Worm (Caenorhabditis elegans) whole organism, dauer: Measurements from ENCODE around the gene F13H10.8.
"Not testable (repeated sequence)": the region's sequence is repeated elsewhere in the genome, so short reads cannot be mapped to it uniquely, and the experiment has no call there.

Experiments
- unc-62 ChIP-seq: sonication (generic microtip); optimal IDR thresholded peaks from 2 replicates; lab custom pipeline; 2017; ENCODE audit warnings: missing biosample characterization, missing genetic modification reagents, missing genetic modification characterization

Gene F13H10.8

DNA sequence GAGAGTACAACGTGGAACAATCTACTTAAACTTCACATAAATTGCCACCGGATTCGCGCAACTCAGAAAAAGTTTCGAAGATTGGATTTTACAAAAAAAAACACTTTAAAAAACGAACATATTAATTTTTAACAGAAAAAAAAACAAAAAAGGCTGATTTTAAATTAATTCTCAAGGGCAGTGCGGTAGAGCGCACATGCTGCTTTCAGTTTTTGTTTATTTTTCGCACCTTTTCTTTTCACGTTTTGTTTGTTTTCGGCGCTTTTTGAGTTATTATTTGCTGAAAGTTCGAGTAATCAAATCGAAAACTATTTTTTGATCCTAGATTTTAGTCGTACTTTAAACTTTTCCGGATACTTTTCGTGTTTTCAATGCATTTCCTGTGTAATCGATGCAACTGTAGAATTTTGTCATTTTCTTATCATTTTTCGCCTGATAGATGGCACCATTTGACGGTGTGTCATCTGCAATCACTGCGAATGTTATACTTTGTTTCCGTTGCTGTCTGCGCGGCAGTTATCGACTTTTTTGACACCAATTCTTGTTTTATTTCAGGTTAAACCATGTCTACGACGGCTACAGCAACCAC is at the start of gene F13H10.8:
Gene F13H10.8, plus strand, starts transcription at position 556 of the 589 bp plus-strand sequence.
- TF ChIP-seq unc-62 (GFP tag; lab: Kevin White, UChicago) = no peak

DNA sequence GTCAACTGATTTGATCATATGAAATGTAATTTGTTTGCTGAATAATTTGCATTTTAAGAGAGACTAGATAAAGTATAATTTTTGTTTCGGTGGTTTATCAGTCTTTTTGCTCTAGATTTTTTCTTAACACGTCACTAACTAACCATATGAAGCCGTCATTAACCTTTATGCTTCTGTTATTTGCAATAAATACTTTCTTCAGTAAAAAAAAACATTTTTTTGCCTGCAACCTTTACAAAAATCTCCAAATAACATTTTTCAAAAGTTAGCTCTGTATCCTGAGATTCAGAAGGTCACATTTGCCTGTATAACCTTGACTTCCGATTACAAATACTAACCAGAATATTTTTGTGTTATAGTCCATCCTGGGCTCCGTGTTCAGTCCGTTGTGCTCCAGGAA is 49.5 kb upstream of the F13H10.8 start:
- no peak for TF ChIP-seq unc-62 (GFP tag; lab: Kevin White, UChicago)

DNA sequence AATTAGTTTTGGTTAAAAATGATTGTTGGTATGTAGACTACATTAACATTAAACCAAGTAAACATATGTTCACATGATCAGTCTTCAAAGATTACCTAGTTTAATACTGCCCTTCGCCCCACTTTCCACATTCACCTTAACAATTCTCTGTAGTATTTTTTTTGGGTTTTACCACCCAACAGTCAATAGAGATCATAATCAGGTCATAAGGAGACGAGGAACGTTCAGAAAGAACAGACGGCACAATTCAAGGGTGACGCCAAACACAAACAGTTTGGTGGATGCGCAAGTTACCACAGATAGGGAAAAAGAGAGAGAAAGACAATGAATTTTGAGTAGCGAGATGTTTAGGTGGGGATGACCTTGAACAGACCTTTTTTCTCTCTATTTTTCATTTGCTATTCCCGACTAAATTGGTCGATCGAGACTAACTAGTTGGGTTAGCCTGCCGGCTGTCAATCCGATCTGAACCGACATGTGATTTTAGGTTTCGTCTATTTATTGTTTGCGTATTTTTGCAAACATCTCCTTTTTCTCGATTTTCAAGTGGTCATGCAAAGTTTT is 48.6 kb upstream of the F13H10.8 start:
- TF ChIP-seq unc-62 (GFP tag; lab: Kevin White, UChicago) = no peak

DNA sequence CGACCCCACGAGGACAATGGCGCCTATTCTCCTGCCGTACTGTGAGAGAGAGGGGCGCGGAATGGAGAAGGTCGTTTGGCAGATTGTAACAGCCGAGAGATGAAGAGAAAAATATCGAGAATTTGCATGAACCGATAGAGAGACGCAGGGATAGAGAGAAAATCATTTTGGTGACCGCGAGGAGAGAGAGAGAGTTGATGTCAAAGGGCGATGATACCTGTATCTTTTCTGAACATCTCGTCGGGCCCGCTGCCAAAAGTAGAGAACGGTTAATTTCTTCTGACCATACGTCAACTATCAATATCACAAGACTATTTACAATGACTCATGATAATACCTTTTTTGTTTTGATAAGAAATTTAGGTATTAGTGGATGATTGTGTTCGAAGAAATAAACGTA is 44.3 kb upstream of the F13H10.8 start:
- TF ChIP-seq unc-62 (GFP tag; lab: Kevin White, UChicago) = no peak

DNA sequence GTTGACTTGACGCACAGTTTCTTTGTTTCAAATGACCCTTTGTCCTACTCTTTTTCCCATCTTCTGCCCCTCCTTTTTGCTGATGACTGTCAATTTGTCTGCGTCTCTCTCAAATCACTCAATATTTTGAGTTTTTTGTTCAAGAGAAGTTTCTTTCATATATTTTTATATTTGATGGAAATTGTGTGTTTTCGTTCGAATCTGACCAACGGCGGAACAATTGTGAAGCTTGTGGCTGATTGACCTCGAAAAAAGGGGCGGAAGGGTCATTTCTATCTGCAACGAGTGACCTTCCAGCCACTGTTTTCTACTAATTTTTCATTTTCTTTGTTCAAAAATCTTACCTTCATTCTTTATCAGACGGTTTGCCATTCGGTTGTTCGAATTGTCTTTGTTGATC is 41.7 kb upstream of the F13H10.8 start:
- no peak for TF ChIP-seq unc-62 (GFP tag; lab: Kevin White, UChicago)

DNA sequence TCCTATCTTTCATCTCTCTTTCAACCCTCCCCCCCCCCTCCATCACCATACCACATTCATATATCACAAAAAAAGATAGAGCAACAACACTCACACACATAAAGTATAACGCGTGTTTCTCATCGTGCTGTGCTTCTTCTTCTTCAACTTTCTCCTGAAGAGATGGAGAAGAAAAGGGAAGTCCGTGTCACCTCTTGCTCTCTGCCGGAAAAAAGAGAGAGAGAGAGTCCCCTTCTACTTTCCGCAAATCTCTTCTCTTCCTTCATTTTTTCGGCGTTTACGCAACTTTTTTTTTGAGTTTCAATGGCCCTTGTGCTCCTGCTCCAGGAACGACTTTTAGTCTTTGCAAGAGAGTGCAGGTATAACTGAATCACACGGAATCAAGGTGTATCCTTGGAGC is 40.6 kb upstream of the F13H10.8 start:
- TF ChIP-seq unc-62 (GFP tag; lab: Kevin White, UChicago) = no peak

DNA sequence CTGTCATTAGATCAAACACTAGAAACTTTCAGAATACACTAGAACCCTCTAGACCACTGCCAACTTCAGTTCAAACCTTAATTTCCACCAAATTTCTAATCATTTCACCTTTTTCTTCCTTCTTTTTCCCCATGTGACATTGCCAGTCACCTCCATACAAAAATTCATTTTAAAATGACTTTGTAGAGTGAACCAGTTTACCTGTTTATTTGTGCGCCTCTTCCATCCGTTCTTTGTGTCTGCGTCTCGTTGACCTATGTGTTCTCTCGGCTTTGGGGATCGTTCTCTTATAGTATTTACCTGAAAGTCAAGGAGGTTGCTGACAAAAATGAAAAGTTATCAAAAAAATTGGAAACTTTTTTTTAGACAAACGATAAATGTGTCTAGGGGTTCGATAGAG is 39.7 kb upstream of the F13H10.8 start:
- no peak for TF ChIP-seq unc-62 (GFP tag; lab: Kevin White, UChicago)

DNA sequence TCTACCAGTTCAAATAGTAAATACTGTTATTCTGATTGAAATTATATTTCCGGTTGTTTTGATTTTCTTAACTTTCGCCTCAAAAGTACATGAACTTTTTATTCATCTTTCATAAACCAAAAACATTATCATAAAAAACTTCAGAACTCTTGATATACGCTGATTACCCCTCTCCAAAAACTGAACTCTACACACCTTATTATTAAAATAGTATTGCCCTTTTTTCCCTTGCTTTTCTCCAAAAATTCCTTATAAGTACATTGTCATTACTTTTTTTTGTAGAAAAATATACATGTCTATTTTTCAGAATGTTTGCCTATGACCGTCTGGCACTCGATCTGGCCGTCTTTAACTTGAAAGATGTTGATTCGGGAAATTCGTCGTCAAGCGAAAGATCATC is 38.6 kb upstream of the F13H10.8 start, which contains the start of gene Y43E12A.2:
Gene Y43E12A.2, plus strand, starts transcription at position 301 of the 400 bp plus-strand sequence.
- TF ChIP-seq unc-62 (GFP tag; lab: Kevin White, UChicago) = no peak

DNA sequence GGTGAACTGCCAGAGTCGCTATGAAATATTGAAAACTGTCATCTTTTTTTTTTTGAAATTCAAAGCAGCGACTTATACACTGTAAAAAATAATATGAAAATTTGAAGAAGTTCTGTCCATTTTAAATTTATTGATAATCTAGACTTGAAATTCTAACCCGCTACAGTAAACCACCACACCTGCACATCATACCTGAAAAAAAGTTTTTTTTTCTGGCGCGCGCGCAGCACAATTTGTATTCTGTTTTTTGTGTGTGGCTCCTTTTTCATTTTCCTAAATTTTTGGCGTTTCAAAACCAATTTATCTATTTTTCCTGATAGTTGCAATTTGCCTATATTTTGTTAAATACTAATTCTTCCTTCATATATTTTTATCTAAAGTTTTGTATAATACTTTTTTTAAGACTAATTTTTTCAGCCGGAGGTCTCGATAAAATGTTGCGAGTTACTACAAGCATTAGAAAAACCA is 34.7 kb upstream of the F13H10.8 start, which contains the start of gene cyb-2.1:
Gene cyb-2.1, plus strand, starts transcription at position 418 of the 468 bp plus-strand sequence.
- TF ChIP-seq unc-62 (GFP tag; lab: Kevin White, UChicago) = no peak

DNA sequence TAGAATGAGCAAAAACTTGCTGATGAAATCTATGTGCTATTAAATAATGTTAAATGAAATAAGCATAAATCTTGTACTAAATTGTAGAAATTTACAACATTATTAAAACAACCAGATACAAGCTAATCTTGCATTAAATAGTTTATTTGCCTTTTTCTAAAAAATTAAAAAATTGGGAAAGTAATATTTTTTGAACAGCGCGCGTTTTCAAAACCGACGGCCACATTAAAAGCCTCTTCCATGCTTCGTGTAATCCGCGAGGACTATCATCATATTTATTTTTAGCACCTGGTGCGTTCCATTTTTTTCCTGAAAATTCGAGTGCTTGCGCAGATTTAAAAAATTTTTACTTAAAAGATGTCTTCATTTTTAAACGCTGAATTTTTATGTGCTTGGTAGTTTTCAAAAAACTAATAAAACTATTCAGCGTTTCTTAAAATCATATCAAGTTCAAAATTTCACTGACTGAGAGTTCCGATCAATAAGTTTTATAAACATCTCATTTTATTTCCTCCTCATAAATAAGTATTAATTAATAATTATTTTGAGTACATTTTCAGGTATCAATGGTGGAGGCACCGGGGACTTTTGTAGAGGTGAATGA is 32.9 kb upstream of the F13H10.8 start, which contains the start of gene Y43E12A.3:
Gene Y43E12A.3, plus strand, starts transcription at position 554 of the 604 bp plus-strand sequence.
- TF ChIP-seq unc-62 (GFP tag; lab: Kevin White, UChicago) = not testable (repeated sequence)

DNA sequence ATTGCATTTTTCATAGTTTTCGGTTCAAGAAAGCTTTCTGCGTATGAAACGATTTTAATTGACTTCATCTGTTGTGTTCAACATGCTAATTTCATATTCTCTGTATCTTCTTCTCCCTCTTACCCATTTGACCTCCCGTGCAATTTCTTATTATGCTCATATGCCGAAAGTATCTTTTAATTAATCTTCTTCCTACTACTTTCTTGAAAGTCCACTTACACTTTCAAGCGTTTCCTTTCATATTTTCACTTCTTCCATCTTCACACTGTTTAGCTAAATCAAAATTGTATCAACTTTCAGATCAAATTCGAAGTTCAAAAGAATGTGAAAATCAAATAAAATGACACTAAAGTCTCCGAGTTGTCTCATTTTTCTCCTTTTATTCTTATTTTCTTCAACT is 29.6 kb upstream of the F13H10.8 start, which contains the start of gene F13H10.5:
Gene F13H10.5, plus strand, starts transcription at position 301 of the 400 bp plus-strand sequence.
- TF ChIP-seq unc-62 (GFP tag; lab: Kevin White, UChicago) = no peak

DNA sequence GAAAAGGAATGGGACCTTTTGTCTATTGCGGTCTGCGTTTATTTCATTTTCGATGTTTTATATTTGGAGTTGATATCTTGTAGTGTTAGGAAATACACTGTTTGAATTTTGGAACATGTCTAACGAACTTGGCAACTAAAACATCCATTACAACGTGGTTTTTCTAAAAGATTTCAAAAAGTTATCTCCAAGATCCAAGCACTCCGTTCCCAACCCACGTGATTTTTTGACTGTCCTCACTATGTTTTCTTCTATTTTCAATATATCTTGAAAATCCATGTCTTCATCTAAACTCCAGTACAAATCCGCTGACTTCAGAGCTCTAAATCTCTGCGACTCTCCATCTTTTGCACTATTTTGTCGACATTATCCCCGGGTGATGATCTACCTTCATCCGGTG is 18.7 kb upstream of the F13H10.8 start, which contains the start of gene F13H10.9:
Gene F13H10.9, plus strand, starts transcription at position 301 of the 400 bp plus-strand sequence.
- TF ChIP-seq unc-62 (GFP tag; lab: Kevin White, UChicago) = no peak

DNA sequence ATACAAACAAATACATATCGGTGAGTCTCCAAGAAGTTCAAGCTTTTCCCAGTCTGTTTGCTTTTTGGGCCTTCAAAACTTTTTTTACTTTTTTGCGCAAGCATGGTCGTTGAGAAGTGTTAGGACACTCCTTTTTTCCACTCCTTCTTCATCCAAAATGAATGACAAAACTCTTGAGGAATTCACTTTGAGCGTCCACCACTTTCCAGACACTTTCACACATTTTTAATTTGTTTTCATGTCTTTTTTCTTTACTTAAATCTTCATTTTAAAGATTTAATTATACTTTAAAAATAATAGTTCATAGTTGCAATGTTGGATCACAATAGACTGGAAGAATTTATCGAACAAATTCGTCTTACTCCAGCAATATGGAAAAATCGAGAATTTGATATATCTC is 16.0 kb upstream of the F13H10.8 start, which contains the start of gene F13H10.1:
Gene F13H10.1, plus strand, starts transcription at position 301 of the 400 bp plus-strand sequence.
- no peak for TF ChIP-seq unc-62 (GFP tag; lab: Kevin White, UChicago)

DNA sequence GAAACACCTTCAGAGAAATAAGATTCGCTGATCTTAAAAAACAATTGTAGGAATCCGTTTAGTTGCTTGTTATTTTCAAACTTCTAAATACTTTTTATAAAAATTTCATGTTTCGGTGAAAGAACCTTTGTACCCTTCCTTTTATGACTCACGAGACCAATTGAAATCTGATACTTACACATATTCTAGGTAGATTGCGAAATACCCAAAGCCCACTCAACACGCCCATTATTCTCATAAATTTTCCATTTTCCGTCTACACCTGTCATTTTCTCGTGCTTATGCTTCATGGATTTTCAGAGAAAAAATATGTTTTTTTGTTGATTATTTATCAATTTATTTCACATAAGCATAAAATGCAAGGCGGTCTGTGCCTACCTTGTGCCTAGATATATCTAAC is 13.9 kb upstream of the F13H10.8 start:
- no peak for TF ChIP-seq unc-62 (GFP tag; lab: Kevin White, UChicago)

DNA sequence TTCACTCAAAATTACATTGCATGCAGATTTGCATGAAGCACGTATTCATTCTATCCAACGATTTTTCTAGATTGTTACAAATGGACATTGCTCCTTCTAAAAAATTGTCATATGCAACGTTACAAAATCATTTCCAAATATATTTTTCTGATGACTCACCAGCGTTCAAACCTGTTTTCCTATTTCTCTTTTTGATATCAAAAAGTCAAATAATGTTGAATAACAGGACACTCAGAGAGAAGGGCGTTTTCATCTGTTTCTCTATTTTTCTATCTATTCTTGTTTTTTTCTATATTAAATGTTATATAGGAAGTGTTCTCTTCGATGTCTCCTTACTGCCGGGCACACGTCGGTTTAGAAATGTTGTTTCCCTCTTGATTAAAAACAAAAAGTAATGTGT is 13.4 kb upstream of the F13H10.8 start:
- no peak for TF ChIP-seq unc-62 (GFP tag; lab: Kevin White, UChicago)

DNA sequence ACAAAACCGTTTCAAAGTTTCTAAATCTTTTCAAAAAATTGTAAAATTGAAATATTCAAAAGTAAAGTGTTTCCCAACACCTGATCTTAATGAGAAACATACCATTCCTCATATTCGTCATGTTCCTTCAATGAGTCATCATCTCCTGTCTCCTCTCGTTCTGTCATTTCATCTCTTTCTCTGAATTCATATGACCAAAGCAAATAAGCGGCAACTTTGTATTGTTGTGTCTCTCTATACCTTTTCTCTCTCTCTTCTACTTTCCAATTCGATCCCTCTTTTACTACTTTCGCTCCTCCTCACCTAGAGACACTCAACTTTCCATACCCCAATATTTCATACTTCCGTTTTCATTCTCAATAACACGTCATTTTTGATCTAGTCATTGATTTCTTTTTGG is 12.1 kb upstream of the F13H10.8 start:
- TF ChIP-seq unc-62 (GFP tag; lab: Kevin White, UChicago) = no peak
